Worm (Caenorhabditis elegans): ENCODE results near the gene R02D5.4.

Gene R02D5.4

ce11 chrV:14464368-14464767 is 20.1 kb downstream of the R02D5.4 start, which contains the start of gene F08H9.4:
Gene F08H9.4, minus strand, starts transcription at chrV:14464428.
- no peak for TF ChIP-seq Y22D7AL.16 (tag; optimal IDR thresholded peaks at IDR 0.05)
- no peak for TF ChIP-seq sdc-2 (tag; optimal IDR thresholded peaks at IDR 0.05)

- TF ChIP-seq elt-2 (tag; optimal IDR thresholded peaks at IDR 0.05) (peak; percentile 2), ref-2 (tag; optimal IDR thresholded peaks at IDR 0.05) (peak; percentile 17)
Observed at ce11 chrV:14463087-14463486, 21.4 kb downstream of the R02D5.4 start, which contains the start of gene F08H9.3. Gene F08H9.3, minus strand, starts transcription at chrV:14463338.

- TF ChIP-seq pros-1 (tag; optimal IDR thresholded peaks at IDR 0.05) (no peak), pha-2 (tag; optimal IDR thresholded peaks at IDR 0.05) (no peak), ceh-31 (tag; optimal IDR thresholded peaks at IDR 0.05) (no peak), elt-4 (tag; optimal IDR thresholded peaks at IDR 0.05) (no peak), ceh-9 (tag; optimal IDR thresholded peaks at IDR 0.05) (no peak), che-1 (tag; optimal IDR thresholded peaks at IDR 0.05) (no peak), sox-2 (GFP tag; IDR thresholded peaks at IDR 0.05) (no peak), hlh-8 (tag; optimal IDR thresholded peaks at IDR 0.05) (no peak)
Observed at ce11 chrV:14462653-14463052, 21.8 kb downstream of the R02D5.4 start.

ce11 chrV:14460615-14461102 is 23.8 kb downstream of the R02D5.4 start, which contains the start of gene F08H9.2:
Gene F08H9.2, plus strand, starts transcription at chrV:14460665.
- no peak for TF ChIP-seq pax-1 (tag; optimal IDR thresholded peaks at IDR 0.05)
- no peak for TF ChIP-seq ceh-6 (GFP tag; optimal IDR thresholded peaks at IDR 0.05)
- no peak for TF ChIP-seq ceh-22 (tag; optimal IDR thresholded peaks at IDR 0.05)
- no peak for TF ChIP-seq ceh-48 (tag; optimal IDR thresholded peaks at IDR 0.05)
- TF ChIP-seq ceh-24 (tag; optimal IDR thresholded peaks at IDR 0.05) = no peak
- no peak for TF ChIP-seq hlh-30 (tag; optimal IDR thresholded peaks at IDR 0.05; ENCODE audit: insufficient read depth)
- TF ChIP-seq unc-86 (tag; optimal IDR thresholded peaks at IDR 0.05) = no peak
- no peak for TF ChIP-seq sdc-2 (tag; optimal IDR thresholded peaks at IDR 0.05)
- TF ChIP-seq che-1 (tag; optimal IDR thresholded peaks at IDR 0.05) = no peak
- TF ChIP-seq ref-2 (tag; optimal IDR thresholded peaks at IDR 0.05) = no peak
- no peak for TF ChIP-seq hlh-13 (GFP tag; optimal IDR thresholded peaks at IDR 0.05)
- no peak for TF ChIP-seq pqm-1 (tag; optimal IDR thresholded peaks at IDR 0.05)
- TF ChIP-seq ets-4 (tag; optimal IDR thresholded peaks at IDR 0.05) = no peak
- TF ChIP-seq ahr-1 (tag; optimal IDR thresholded peaks at IDR 0.05) = no peak
- no peak for TF ChIP-seq tbx-7 (tag; optimal IDR thresholded peaks at IDR 0.05)
- TF ChIP-seq mec-3 (tag; optimal IDR thresholded peaks at IDR 0.05; ENCODE audit: borderline replicate concordance) = no peak
- TF ChIP-seq tbx-2 (tag; optimal IDR thresholded peaks at IDR 0.05) = no peak

- TF ChIP-seq ceh-18 (tag; optimal IDR thresholded peaks at IDR 0.05) (no peak), mec-3 (tag; optimal IDR thresholded peaks at IDR 0.05; ENCODE audit: borderline replicate concordance) (no peak), nhr-232 (tag; optimal IDR thresholded peaks at IDR 0.05) (no peak), pqm-1 (tag; optimal IDR thresholded peaks at IDR 0.05) (no peak), dve-1 (tag; optimal IDR thresholded peaks at IDR 0.05) (no peak), fkh-10 (GFP tag; optimal IDR thresholded peaks at IDR 0.05) (no peak), ceh-48 (tag; optimal IDR thresholded peaks at IDR 0.05) (no peak), hlh-8 (tag; optimal IDR thresholded peaks at IDR 0.05) (no peak), Y22D7AL.16 (tag; optimal IDR thresholded peaks at IDR 0.05) (no peak), ceh-24 (tag; optimal IDR thresholded peaks at IDR 0.05) (no peak), ceh-34 (tag; optimal IDR thresholded peaks at IDR 0.05) (no peak)
Observed at ce11 chrV:14460122-14460521, 24.4 kb downstream of the R02D5.4 start.

- TF ChIP-seq hlh-6 (tag; optimal IDR thresholded peaks at IDR 0.05) = no peak
- TF ChIP-seq nhr-232 (tag; optimal IDR thresholded peaks at IDR 0.05) = no peak
- TF ChIP-seq pat-9 (tag; optimal IDR thresholded peaks at IDR 0.05) = no peak
- no peak for TF ChIP-seq ama-1 (optimal IDR thresholded peaks at IDR 0.05)
- TF ChIP-seq ceh-34 (tag; optimal IDR thresholded peaks at IDR 0.05) = no peak
- no peak for TF ChIP-seq mec-3 (tag; optimal IDR thresholded peaks at IDR 0.05; ENCODE audit: borderline replicate concordance)
- no peak for TF ChIP-seq ceh-24 (tag; optimal IDR thresholded peaks at IDR 0.05)
- no peak for TF ChIP-seq hlh-15 (tag; optimal IDR thresholded peaks at IDR 0.05)
- TF ChIP-seq K09A11.1 (tag; optimal IDR thresholded peaks at IDR 0.05; ENCODE audit: insufficient read depth) = no peak
- TF ChIP-seq pha-4 (tag; optimal IDR thresholded peaks at IDR 0.05) = no peak
- no peak for TF ChIP-seq nhr-11 (tag; optimal IDR thresholded peaks at IDR 0.05)
- no peak for TF ChIP-seq ceh-9 (tag; optimal IDR thresholded peaks at IDR 0.05)
- no peak for TF ChIP-seq syd-9 (tag; optimal IDR thresholded peaks at IDR 0.05)
- no peak for TF ChIP-seq ceh-22 (tag; optimal IDR thresholded peaks at IDR 0.05)
- no peak for TF ChIP-seq fax-1 (tag; optimal IDR thresholded peaks at IDR 0.05)
Observed at ce11 chrV:14457070-14457469, 27.4 kb downstream of the R02D5.4 start, which contains the start of gene coh-3. Gene coh-3, plus strand, starts transcription at chrV:14457422.

Data from whole organism, late embryonic.